Worm (Caenorhabditis elegans) whole organism, young adult: Measurements from ENCODE around the gene D1014.6.

Experiments used
- lsy-27 ChIP-seq: sonication (generic microtip); optimal IDR thresholded peaks from 2 replicates; lab custom pipeline; 2017; ENCODE audit warnings: missing genetic modification characterization, mild to moderate bottlenecking, missing compliant biosample characterization, antibody characterized with exemption, missing genotype, borderline replicate concordance; ENCODE audit not compliant: insufficient read depth
- madf-10 ChIP-seq: sonication (generic microtip); optimal IDR thresholded peaks from 2 replicates; lab custom pipeline; 2016; ENCODE audit warnings: mild to moderate bottlenecking, missing genetic modification characterization, missing compliant biosample characterization

DNA sequence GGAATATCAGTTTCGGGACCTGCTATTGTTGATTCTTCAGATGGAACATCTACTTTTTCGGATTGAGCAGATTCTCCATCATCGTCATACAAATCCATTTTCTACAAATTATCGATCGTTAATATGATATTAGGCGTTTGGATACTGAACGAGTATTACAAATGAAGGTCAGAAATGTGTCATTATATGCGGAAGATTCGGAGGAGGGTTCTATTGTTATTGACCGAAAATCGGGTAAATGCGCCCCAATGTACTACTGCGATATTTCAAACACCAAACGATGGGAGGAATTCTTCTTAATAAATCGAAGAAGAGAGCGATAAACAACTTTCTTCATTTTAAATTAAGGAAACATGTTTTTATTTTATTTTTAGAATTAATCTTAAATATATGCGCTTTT lies 8.3 kb downstream of the D1014.6 start, which contains the start of gene spr-1:
- TF ChIP-seq lsy-27 (tag; lab: Kevin White, UChicago) = no peak
- no peak for TF ChIP-seq madf-10 (tag; lab: Kevin White, UChicago)
